Worm (Caenorhabditis elegans) whole organism, mixed stage, embryonic: ENCODE data around the gene F13H8.1.

Source experiments
- M03D4.4 ChIP-seq: sonication (generic microtip); optimal IDR thresholded peaks from 2 replicates; lab custom pipeline; 2017; ENCODE audit warnings: mild to moderate bottlenecking, missing genetic modification characterization, missing compliant biosample characterization
- bed-3 ChIP-seq: fragments of 200-800 bp; sonication (Bioruptor generic); optimal IDR thresholded peaks from 3 replicates; lab custom pipeline; 2018; ENCODE audit warnings: mild to moderate bottlenecking, missing genetic modification characterization, moderate library complexity, missing compliant biosample characterization
- blmp-1 ChIP-seq: fragments of 150-350 bp; optimal IDR thresholded peaks from 2 replicates; lab custom pipeline; 2014; ENCODE audit warnings: missing biosample characterization, missing genetic modification characterization
- ceh-39 ChIP-seq: fragments of 150-350 bp; optimal IDR thresholded peaks from 2 replicates; lab custom pipeline; 2014; ENCODE audit warnings: missing biosample characterization, missing genetic modification characterization
- ceh-43 ChIP-seq: fragments of 200-800 bp; sonication (Bioruptor generic); optimal IDR thresholded peaks from 2 replicates; lab custom pipeline; 2018; ENCODE audit warnings: mild to moderate bottlenecking, missing genetic modification characterization, moderate library complexity, missing compliant biosample characterization
- ceh-83 ChIP-seq: fragments of 200-800 bp; sonication (Bioruptor generic); optimal IDR thresholded peaks from 2 replicates; lab custom pipeline; 2018; ENCODE audit warnings: mild to moderate bottlenecking, missing genetic modification characterization, missing compliant biosample characterization
- ces-1 ChIP-seq: fragments of 150-350 bp; optimal IDR thresholded peaks from 2 replicates; lab custom pipeline; 2014; ENCODE audit warnings: missing biosample characterization, missing genetic modification reagents, missing genetic modification characterization
- cnd-1 ChIP-seq: fragments of 200-800 bp; sonication (Bioruptor generic); optimal IDR thresholded peaks from 2 replicates; lab custom pipeline; 2018; ENCODE audit warnings: mild to moderate bottlenecking, missing genetic modification characterization, missing compliant biosample characterization
- drap-1 ChIP-seq: fragments of 200-800 bp; sonication (Bioruptor generic); optimal IDR thresholded peaks from 3 replicates; lab custom pipeline; 2018; ENCODE audit warnings: mild to moderate bottlenecking, missing genetic modification characterization, missing compliant biosample characterization
- elt-1 ChIP-seq: sonication (generic microtip); optimal IDR thresholded peaks from 2 replicates; lab custom pipeline; 2017; ENCODE audit warnings: missing genetic modification characterization, mild to moderate bottlenecking, missing compliant biosample characterization, antibody characterized with exemption, moderate library complexity, borderline replicate concordance; ENCODE audit not compliant: insufficient read depth
- elt-3 ChIP-seq: fragments of 150-350 bp; optimal IDR thresholded peaks from 2 replicates; lab custom pipeline; 2014; ENCODE audit warnings: missing biosample characterization, missing genetic modification characterization
- flh-1 ChIP-seq: fragments of 200-800 bp; sonication (Bioruptor generic); optimal IDR thresholded peaks from 2 replicates; lab custom pipeline; 2018; ENCODE audit warnings: mild to moderate bottlenecking, missing genetic modification characterization, moderate library complexity, missing compliant biosample characterization
- ham-2 ChIP-seq: fragments of 200-800 bp; sonication (Bioruptor generic); optimal IDR thresholded peaks from 2 replicates; lab custom pipeline; 2018; ENCODE audit warnings: mild to moderate bottlenecking, missing genetic modification characterization, missing compliant biosample characterization
- hlh-1 ChIP-seq: fragments of 150-350 bp; optimal IDR thresholded peaks from 2 replicates; lab custom pipeline; 2014; ENCODE audit warnings: missing biosample characterization, missing genetic modification reagents, missing genetic modification characterization
- lin-13 ChIP-seq: fragments of 150-350 bp; optimal IDR thresholded peaks from 2 replicates; lab custom pipeline; 2014; ENCODE audit warnings: missing biosample characterization, missing genetic modification characterization
- lin-32 ChIP-seq: fragments of 200-800 bp; sonication (Bioruptor generic); optimal IDR thresholded peaks from 2 replicates; lab custom pipeline; 2018; ENCODE audit warnings: mild to moderate bottlenecking, missing genetic modification characterization, missing compliant biosample characterization
- lsy-2 ChIP-seq: fragments of 150-350 bp; optimal IDR thresholded peaks from 2 replicates; lab custom pipeline; 2014; ENCODE audit warnings: missing biosample characterization, missing genetic modification characterization
- mab-5 ChIP-seq: fragments of 150-350 bp; optimal IDR thresholded peaks from 2 replicates; lab custom pipeline; 2014; ENCODE audit warnings: missing biosample characterization, missing genetic modification characterization
- mep-1 ChIP-seq: fragments of 150-350 bp; optimal IDR thresholded peaks from 2 replicates; lab custom pipeline; 2017; ENCODE audit warnings: missing biosample characterization, missing genetic modification reagents, missing genetic modification characterization, inconsistent platforms
- mls-2 ChIP-seq: sonication (generic microtip); optimal IDR thresholded peaks from 2 replicates; lab custom pipeline; 2016; ENCODE audit warnings: mild to moderate bottlenecking, missing genetic modification characterization, moderate library complexity, missing compliant biosample characterization
- nhr-12 ChIP-seq: fragments of 150-350 bp; optimal IDR thresholded peaks from 2 replicates; lab custom pipeline; 2014; ENCODE audit warnings: missing biosample characterization, missing genetic modification characterization
- nhr-2 ChIP-seq: fragments of 150-350 bp; optimal IDR thresholded peaks from 2 replicates; lab custom pipeline; 2014; ENCODE audit warnings: missing biosample characterization, missing genetic modification characterization
- nhr-237 ChIP-seq: fragments of 150-350 bp; optimal IDR thresholded peaks from 2 replicates; lab custom pipeline; 2014; ENCODE audit warnings: missing biosample characterization, missing genetic modification characterization
- nhr-28 ChIP-seq: fragments of 150-350 bp; optimal IDR thresholded peaks from 2 replicates; lab custom pipeline; 2014; ENCODE audit warnings: missing biosample characterization, missing genetic modification characterization
- nhr-76 ChIP-seq: sonication (generic microtip); optimal IDR thresholded peaks from 2 replicates; lab custom pipeline; 2017; ENCODE audit warnings: missing biosample characterization, missing genetic modification characterization
- pha-4 ChIP-seq: fragments of 150-350 bp; optimal IDR thresholded peaks from 2 replicates; lab custom pipeline; 2018; ENCODE audit warnings: missing biosample characterization, missing genetic modification reagents, missing genetic modification characterization
- sem-2 ChIP-seq: fragments of 200-800 bp; sonication (Bioruptor generic); optimal IDR thresholded peaks from 2 replicates; lab custom pipeline; 2018; ENCODE audit warnings: mild to moderate bottlenecking, missing genetic modification characterization, missing compliant biosample characterization
- snpc-4 ChIP-seq: fragments of 150-350 bp; optimal IDR thresholded peaks from 2 replicates; lab custom pipeline; 2014; ENCODE audit warnings: missing biosample characterization, missing genetic modification characterization
- sptf-1 ChIP-seq: sonication (generic microtip); optimal IDR thresholded peaks from 2 replicates; lab custom pipeline; 2017; ENCODE audit warnings: mild to moderate bottlenecking, missing genetic modification characterization, moderate library complexity, missing compliant biosample characterization
- tbx-8 ChIP-seq: fragments of 200-800 bp; sonication (Bioruptor generic); optimal IDR thresholded peaks from 2 replicates; lab custom pipeline; 2018; ENCODE audit warnings: mild to moderate bottlenecking, missing genetic modification characterization, moderate library complexity, missing compliant biosample characterization
- unc-120 ChIP-seq: sonication (generic microtip); optimal IDR thresholded peaks from 2 replicates; lab custom pipeline; 2017; ENCODE audit warnings: missing genetic modification characterization, missing compliant biosample characterization; ENCODE audit not compliant: poor library complexity, severe bottlenecking
- unc-39 ChIP-seq: fragments of 150-350 bp; optimal IDR thresholded peaks from 2 replicates; lab custom pipeline; 2014; ENCODE audit warnings: missing biosample characterization, missing genetic modification characterization
- unc-62 ChIP-seq: fragments of 150-350 bp; optimal IDR thresholded peaks from 2 replicates; lab custom pipeline; 2014; ENCODE audit warnings: missing biosample characterization, missing genetic modification reagents, missing genetic modification characterization
- zip-8 ChIP-seq: fragments of 150-350 bp; optimal IDR thresholded peaks from 2 replicates; lab custom pipeline; 2014; ENCODE audit warnings: missing biosample characterization, missing genetic modification characterization
- ztf-11 ChIP-seq: fragments of 150-350 bp; optimal IDR thresholded peaks from 2 replicates; lab custom pipeline; 2014; ENCODE audit warnings: missing biosample characterization, missing genetic modification characterization

The F13H8.1 gene

ce11 chrII:6331222-6331830 is 48.1 kb downstream of the F13H8.1 start, which contains the start of gene set-4:
Gene set-4 (minus strand): TSS chrII:6331341.
- TF ChIP-seq mls-2, result peak; percentile 67
- no peak for TF ChIP-seq mab-5 (tag; lab: Kevin White, UChicago)
- TF ChIP-seq unc-39 (tag; lab: Kevin White, UChicago), result peak; percentile 12
- peak; percentile 10 for TF ChIP-seq bed-3 (GFP tag; lab: Kevin White, UChicago)
- TF ChIP-seq elt-1, result peak; percentile 8
- no peak for TF ChIP-seq nhr-12 (tag; lab: Kevin White, UChicago)
- no peak for TF ChIP-seq nhr-28 (tag; lab: Kevin White, UChicago)
- TF ChIP-seq blmp-1 (tag; lab: Kevin White, UChicago), result no peak
- peak; percentile 55 for TF ChIP-seq ztf-11 (tag; lab: Kevin White, UChicago)
- TF ChIP-seq zip-8 (tag; lab: Kevin White, UChicago), result no peak
- no peak for TF ChIP-seq nhr-76
- TF ChIP-seq nhr-237 (tag; lab: Kevin White, UChicago), result peak; percentile 71
- peak; percentile 66 for TF ChIP-seq ceh-43 (GFP tag; lab: Kevin White, UChicago)
- peak; percentile 31 for TF ChIP-seq unc-120 (tag; lab: Kevin White, UChicago)
- peak; percentile 46 for TF ChIP-seq ceh-39 (tag; lab: Kevin White, UChicago)
- TF ChIP-seq flh-1, result no peak
- TF ChIP-seq nhr-2 (tag; lab: Kevin White, UChicago), result no peak
- TF ChIP-seq ceh-83, result no peak
- peak; percentile 75 for TF ChIP-seq ces-1 (GFP tag; lab: Kevin White, UChicago)
- no peak for TF ChIP-seq lin-32
- no peak for TF ChIP-seq sem-2
- TF ChIP-seq ham-2 (GFP tag; lab: Kevin White, UChicago), result no peak
- peak; percentile 49 for TF ChIP-seq M03D4.4
- peak; percentile 71 for TF ChIP-seq drap-1 (GFP tag; lab: Kevin White, UChicago)
- TF ChIP-seq hlh-1 (tag; lab: Kevin White, UChicago), result peak; percentile 76
- peak; percentile 87 for TF ChIP-seq mep-1 (tag; lab: Kevin White, UChicago)
- TF ChIP-seq unc-62, result peak; percentile 73
- peak; percentile 55 for TF ChIP-seq cnd-1 (tag; lab: Kevin White, UChicago)
- TF ChIP-seq lsy-2, result peak; percentile 76
- no peak for TF ChIP-seq elt-3
- no peak for TF ChIP-seq snpc-4 (tag; lab: Kevin White, UChicago)
- TF ChIP-seq sptf-1 (tag; lab: Kevin White, UChicago), result peak; percentile 82
- TF ChIP-seq tbx-8 (GFP tag; lab: Kevin White, UChicago), result no peak
- peak; percentile 64 for TF ChIP-seq pha-4 (tag; lab: Kevin White, UChicago)
- peak; percentile 87 for TF ChIP-seq lin-13 (tag; lab: Kevin White, UChicago)
- TF ChIP-seq, all 35 proteins: peak for 20

- TF ChIP-seq ces-1 (GFP tag; lab: Kevin White, UChicago) (no peak), zip-8 (tag; lab: Kevin White, UChicago) (no peak), mab-5 (tag; lab: Kevin White, UChicago) (no peak), snpc-4 (tag; lab: Kevin White, UChicago) (no peak), blmp-1 (tag; lab: Kevin White, UChicago) (no peak), sem-2 (no peak), nhr-28 (tag; lab: Kevin White, UChicago) (no peak), nhr-76 (no peak)
Observed at ce11 chrII:6333887-6334286, 50.7 kb downstream of the F13H8.1 start, which contains the start of gene ttc-39B. Gene ttc-39B (minus strand): TSS chrII:6333987.
